Fruit fly (Drosophila melanogaster): Measurements from ENCODE around the gene tey.

Gene tey

DNA sequence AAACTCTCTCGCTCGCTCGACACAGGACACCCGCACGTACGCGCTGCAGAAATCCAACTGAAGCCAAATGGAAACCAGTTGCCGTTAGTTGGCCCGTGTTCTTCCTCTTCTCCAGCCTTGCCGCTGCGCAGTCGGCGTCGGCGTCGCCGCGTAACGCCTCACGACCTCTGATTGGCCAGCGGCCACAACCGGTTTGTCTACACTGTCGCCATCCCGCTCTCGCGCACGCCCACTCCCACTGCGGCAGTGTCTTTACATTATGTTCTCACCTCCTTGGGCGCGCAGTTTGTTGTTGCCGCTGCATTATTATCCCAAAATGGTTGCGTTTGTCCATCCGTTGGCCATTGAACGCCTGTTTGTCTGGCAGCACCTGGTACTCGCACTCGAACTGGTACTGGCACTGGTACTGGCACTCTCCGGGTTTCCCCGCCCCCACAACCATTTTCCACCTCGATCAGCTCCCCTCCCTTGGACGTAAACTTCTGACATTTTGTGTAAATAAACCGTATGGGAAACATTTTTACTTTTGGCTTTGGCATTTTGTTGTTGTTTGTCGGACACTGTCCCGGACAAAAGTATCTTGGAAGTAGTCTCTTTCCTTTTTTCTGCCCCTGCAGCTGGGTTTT is at the start of gene tey:
Gene tey, minus strand, starts transcription at position 500 of the 626 bp plus-strand sequence.
- TF ChIP-seq CG8478 (optimal IDR thresholded peaks at IDR 0.05) (no peak), psq (optimal IDR thresholded peaks at IDR 0.05) (no peak), Dll (optimal IDR thresholded peaks at IDR 0.05) (peak; percentile 59), usp (GFP tag; optimal IDR thresholded peaks at IDR 0.05) (no peak)

DNA sequence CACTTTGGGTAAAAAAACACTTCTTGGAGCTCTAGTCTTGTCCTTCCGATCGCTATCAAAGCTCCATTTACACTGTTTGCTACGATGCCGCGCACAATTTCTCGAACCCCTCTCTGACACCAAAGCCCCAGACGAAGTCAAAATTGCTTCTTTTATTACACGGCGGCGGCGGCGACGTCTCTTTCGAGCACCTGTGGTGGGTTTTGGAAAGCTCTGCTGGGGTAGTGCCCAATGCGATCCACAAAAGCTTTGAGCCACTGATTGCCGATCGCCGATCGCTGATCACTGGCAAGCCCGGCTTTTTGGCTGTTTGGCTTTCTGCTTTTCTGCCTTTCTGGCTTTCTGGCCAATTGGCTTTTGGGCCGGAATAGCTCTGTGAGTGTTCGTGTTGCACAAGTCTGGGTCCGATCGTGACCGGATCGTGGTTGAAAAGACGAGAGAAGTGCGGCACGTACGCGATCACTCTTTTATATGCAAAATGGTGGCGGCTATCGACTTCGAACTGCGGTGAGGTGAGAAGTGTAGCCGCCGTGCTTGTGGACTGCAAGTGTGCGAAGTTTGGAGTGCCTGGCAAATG is 43.8 kb upstream of the tey start, which contains the start of gene serp:
Gene serp, minus strand, starts transcription at position 446 of the 577 bp plus-strand sequence.
- TF ChIP-seq CG8478 (optimal IDR thresholded peaks at IDR 0.05) (no peak), psq (optimal IDR thresholded peaks at IDR 0.05) (no peak), pan (optimal IDR thresholded peaks at IDR 0.05) (no peak), Dll (optimal IDR thresholded peaks at IDR 0.05) (no peak), usp (GFP tag; optimal IDR thresholded peaks at IDR 0.05) (no peak), EcR (GFP tag; optimal IDR thresholded peaks at IDR 0.05) (no peak)

DNA sequence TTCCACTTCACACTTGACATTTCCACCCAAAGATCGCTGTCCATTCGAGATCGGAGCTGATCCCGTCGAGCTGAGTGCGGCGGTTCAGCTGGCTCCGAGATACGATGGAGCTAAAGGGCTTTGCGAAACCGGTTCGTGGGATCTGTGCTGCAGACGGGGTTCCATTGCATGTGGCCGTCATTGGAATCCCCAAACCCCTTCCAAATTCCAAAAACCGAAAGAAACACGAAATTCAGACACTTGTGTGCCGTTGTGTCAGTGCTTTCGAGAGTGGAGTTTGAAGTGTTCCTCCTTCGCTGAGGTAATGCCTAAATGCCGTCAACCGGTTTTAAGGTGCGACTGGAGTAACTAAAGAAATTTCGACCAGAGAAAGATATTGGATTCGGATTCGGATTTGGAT is 41.0 kb upstream of the tey start:
- no peak for TF ChIP-seq psq (optimal IDR thresholded peaks at IDR 0.05)
- TF ChIP-seq EcR (GFP tag; optimal IDR thresholded peaks at IDR 0.05) = no peak
- TF ChIP-seq pan (optimal IDR thresholded peaks at IDR 0.05) = no peak
- TF ChIP-seq CG8478 (optimal IDR thresholded peaks at IDR 0.05) = no peak

DNA sequence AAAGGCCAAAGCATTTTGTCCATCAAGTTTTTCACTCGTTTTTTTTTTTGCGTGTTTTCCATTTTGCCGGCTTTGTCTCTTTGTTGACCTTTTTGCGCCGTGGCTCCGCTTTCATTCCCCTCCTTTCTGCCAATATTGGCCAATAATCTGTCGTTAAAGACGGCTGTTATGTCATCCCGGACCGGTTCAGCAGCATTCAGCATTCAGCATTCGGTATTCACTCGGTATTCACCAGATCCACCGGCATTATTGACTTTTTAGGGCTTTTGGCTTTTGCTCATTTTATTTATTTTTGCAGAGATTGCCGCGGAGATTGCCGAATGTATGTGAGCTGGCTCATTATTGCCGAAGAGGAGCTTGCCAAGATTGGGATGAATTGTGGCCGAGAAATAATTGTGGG is 39.4 kb upstream of the tey start:
- TF ChIP-seq Dll (optimal IDR thresholded peaks at IDR 0.05) (no peak), usp (GFP tag; optimal IDR thresholded peaks at IDR 0.05) (no peak), pan (optimal IDR thresholded peaks at IDR 0.05) (no peak)

DNA sequence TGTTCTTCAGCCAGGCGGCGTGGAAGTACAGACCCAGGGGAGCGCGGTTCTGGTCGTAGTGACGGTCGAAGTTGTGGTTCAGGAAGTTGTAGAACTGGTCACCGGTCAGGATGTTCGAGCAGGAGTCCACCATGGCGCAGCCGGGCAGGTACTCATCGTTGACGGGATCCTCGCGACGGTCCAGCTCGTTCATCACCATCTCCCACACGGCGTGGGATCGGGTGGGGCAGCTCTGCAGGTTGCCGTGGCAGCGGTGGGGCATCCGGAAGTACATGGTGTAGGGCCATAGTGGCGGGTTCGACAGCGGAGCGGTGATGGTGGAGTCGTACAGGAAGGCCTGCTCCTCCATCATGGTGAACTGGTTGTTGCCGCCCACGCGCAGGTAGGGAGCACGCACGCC is 37.8 kb upstream of the tey start:
- TF ChIP-seq CG8478 (optimal IDR thresholded peaks at IDR 0.05) (no peak), usp (GFP tag; optimal IDR thresholded peaks at IDR 0.05) (no peak), EcR (GFP tag; optimal IDR thresholded peaks at IDR 0.05) (no peak), psq (optimal IDR thresholded peaks at IDR 0.05) (no peak), Dll (optimal IDR thresholded peaks at IDR 0.05) (no peak), pan (optimal IDR thresholded peaks at IDR 0.05) (no peak)

DNA sequence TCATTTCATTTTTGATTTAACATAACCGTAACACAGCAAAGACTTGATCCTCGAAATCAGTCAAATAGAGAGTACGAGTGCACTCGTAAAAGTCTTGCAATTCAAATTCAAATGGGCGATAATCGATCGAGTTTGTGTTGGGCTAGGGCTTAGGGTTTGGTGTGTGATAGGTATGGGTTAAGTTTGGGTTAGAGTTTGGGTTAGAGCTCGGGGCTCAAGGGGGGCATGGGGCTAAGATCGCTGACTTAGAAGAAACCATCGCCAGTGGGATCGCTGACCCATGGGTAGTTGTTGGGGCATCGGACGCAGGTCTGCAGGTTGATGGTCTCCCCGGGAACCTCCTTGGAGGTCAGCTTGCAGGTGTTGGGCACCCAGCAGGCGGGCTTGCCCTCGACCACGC is 37.2 kb upstream of the tey start:
- TF ChIP-seq usp (GFP tag; optimal IDR thresholded peaks at IDR 0.05) (no peak), pan (optimal IDR thresholded peaks at IDR 0.05) (no peak), EcR (GFP tag; optimal IDR thresholded peaks at IDR 0.05) (no peak), Dll (optimal IDR thresholded peaks at IDR 0.05) (no peak), CG8478 (optimal IDR thresholded peaks at IDR 0.05) (no peak), psq (optimal IDR thresholded peaks at IDR 0.05) (no peak)

DNA sequence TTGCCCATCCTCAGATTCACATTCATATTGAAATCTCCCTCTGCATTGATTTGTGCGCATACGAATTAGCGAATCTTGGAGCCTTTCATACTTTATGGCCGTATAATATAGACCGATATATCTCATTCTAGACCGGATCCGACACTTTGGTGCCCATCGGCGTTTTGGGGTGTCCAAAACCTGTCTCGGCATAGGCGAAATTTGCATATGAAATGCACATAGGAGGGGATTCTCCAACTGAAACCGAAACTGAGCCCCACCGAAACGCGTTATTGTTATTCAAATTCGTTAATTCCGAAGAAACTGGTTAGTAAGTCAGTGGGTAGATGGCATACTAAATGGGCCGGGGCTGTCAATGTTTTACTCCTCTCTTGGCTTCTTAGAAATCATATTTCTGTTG is 36.6 kb upstream of the tey start:
- TF ChIP-seq psq (optimal IDR thresholded peaks at IDR 0.05) (no peak), CG8478 (optimal IDR thresholded peaks at IDR 0.05) (no peak), pan (optimal IDR thresholded peaks at IDR 0.05) (no peak), usp (GFP tag; optimal IDR thresholded peaks at IDR 0.05) (no peak)

DNA sequence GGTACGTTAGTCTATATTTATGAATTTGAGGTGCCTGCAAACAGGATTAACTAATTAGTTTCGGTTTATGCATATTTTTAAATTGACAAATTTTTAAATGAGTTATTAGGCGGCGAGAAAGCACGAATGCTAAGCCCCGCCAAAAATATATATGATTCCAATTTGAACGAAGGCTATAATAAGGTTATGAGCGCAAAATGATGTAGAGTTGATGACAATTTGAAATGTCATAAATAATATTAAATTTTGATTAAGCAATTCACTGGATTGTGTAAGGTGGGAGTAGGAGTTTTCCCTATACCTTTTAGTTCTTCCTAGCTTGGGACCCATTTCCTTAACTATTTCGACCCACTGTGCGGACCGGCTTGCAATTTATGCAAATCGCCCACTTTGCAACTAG is 35.7 kb upstream of the tey start:
- TF ChIP-seq CG8478 (optimal IDR thresholded peaks at IDR 0.05) (no peak), Dll (optimal IDR thresholded peaks at IDR 0.05) (no peak), psq (optimal IDR thresholded peaks at IDR 0.05) (no peak), EcR (GFP tag; optimal IDR thresholded peaks at IDR 0.05) (no peak), usp (GFP tag; optimal IDR thresholded peaks at IDR 0.05) (no peak), pan (optimal IDR thresholded peaks at IDR 0.05) (no peak)

DNA sequence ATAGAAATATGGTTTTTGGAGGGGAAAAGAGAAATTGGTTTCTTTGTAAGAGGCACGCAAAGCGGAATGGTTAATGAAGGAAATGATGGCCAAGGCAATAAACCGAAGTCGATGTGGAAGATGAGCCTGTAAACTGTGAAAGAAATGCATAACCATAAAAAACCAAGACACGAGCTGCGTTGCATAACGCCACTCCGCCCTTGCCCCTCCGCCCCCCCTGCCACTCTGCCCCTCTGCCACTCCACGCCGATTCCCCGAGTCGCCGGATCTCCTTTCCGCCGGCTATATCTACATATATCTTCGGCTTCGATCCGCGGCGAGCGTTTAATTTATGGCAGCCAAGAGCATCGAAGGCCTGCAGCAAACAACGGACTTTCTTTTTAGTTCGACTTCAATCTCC is 34.7 kb upstream of the tey start:
- TF ChIP-seq usp (GFP tag; optimal IDR thresholded peaks at IDR 0.05) = no peak
- no peak for TF ChIP-seq psq (optimal IDR thresholded peaks at IDR 0.05)
- TF ChIP-seq Dll (optimal IDR thresholded peaks at IDR 0.05) = no peak
- no peak for TF ChIP-seq pan (optimal IDR thresholded peaks at IDR 0.05)
- no peak for TF ChIP-seq EcR (GFP tag; optimal IDR thresholded peaks at IDR 0.05)
- no peak for TF ChIP-seq CG8478 (optimal IDR thresholded peaks at IDR 0.05)

DNA sequence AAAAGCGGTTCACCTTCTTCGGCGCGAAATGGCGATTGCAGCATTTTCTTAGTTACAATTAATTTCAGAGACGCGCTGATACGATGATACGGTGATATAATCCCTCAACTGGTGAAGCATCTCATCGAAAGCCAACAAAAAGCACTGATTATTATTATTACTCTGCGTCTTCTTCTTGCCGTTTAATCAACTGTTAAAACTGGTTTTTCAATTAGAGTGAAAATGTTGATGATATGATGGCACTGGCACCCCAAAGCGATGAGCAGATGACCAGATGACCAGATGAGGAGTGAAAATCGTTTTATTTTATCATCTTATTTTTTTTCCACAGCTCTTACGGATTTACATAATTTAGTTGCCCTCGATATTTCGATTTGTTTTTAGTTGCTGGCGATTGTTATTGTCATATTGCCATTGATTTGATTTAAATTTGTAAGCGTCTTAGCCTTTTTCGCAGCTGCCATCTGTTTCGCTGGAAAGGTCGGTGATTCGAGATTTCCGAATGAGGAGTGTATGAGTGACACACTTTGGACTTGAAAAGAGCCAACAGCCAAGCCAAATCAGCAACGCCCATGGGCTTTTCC is 33.6 kb upstream of the tey start:
- TF ChIP-seq pan (optimal IDR thresholded peaks at IDR 0.05) = no peak

DNA sequence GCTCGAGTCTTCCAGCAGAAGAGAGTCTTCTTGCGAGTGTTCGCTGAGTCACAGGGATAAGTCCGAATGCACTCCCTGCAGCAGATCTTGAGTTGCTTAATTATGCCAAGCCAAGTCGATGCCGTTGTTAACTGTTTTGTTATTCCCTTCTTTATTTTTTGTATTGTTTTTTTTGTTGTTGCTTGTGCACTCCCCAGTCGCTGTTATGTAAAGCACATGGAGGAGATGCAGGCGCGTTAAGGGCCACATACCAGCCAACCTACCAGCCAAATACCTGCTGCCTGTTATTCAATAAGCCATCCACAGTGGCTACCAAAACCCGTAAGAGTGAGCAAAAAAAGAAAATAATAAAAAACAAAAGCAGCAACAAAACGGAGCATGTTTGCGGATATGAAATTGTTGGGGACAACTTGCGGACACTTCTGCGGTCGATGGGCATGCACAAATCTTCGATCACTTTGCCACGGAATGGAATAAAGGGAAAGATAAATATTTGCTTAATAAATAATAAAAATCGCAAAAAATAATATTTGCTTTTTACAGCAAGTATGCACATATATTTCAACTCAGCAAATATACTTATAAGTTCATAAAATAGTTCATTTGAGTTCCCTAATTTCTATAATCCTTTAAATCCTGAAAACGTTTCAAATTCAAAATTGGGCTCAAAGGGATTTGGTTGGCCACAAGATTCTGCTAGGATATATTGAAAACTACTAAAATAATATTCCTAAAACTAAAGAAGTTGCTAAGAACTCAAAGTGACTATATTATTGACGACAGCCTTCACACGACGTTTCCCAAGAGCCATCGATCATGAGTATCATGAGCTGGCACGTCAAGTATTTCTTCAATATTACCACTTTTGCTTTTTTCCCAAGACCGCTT is 32.4 kb upstream of the tey start:
- TF ChIP-seq psq (optimal IDR thresholded peaks at IDR 0.05) (no peak), CG8478 (optimal IDR thresholded peaks at IDR 0.05) (no peak), pan (optimal IDR thresholded peaks at IDR 0.05) (no peak)

DNA sequence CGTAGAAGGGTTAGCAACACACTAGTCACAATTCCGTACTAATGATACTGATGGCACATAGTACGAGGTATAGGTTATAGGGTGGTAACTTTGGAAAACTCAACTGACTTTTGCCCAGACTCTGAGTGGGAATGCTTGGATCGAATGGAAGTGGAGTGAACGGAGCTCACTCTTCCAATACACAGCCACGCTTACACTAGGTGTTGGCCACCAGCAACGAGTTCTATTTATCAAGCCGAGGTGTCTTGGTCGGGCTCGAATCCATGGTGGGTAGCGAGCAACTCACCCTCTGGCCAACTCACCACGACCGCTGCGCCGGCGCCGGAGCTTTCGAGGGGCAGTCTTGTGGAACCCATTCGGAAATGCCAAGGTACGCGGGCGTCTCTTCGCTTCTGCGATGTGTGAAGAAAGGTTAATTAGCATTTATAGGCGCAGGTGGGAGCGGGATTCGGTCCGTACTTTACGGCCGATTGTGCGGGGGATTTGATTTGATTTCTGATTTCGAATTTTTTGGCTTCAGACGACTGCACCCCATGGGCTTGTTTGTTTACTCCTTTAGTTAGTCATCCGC is 31.2 kb upstream of the tey start, which contains the start of gene verm:
Gene verm, minus strand, starts transcription at position 204 of the 571 bp plus-strand sequence.
- TF ChIP-seq usp (GFP tag; optimal IDR thresholded peaks at IDR 0.05) (no peak), CG8478 (optimal IDR thresholded peaks at IDR 0.05) (no peak), pan (optimal IDR thresholded peaks at IDR 0.05) (no peak), EcR (GFP tag; optimal IDR thresholded peaks at IDR 0.05) (no peak), Dll (optimal IDR thresholded peaks at IDR 0.05) (no peak), psq (optimal IDR thresholded peaks at IDR 0.05) (no peak)
